Worm (Caenorhabditis elegans) whole organism, young adult: ENCODE measurements around the gene Y57G11C.41.

ENCODE experiments used
- B0261.1 ChIP-seq: sonication (generic microtip); optimal IDR thresholded peaks from 2 replicates; lab custom pipeline; 2016; ENCODE audit warnings: mild to moderate bottlenecking, missing genetic modification characterization, moderate library complexity, missing compliant biosample characterization
- F49E8.2 ChIP-seq: sonication (generic microtip); optimal IDR thresholded peaks from 3 replicates; lab custom pipeline; 2017; ENCODE audit warnings: missing genetic modification characterization, mild to moderate bottlenecking, missing compliant biosample characterization, antibody characterized with exemption, moderate library complexity; ENCODE audit not compliant: insufficient read depth
- F55B11.4 ChIP-seq: sonication (generic microtip); optimal IDR thresholded peaks from 2 replicates; lab custom pipeline; 2016; ENCODE audit warnings: missing compliant biosample characterization, missing genetic modification characterization, borderline replicate concordance; ENCODE audit not compliant: insufficient read depth
- F57A8.1 ChIP-seq: fragments of 200-800 bp; sonication (Bioruptor generic); optimal IDR thresholded peaks from 2 replicates; lab custom pipeline; 2018; ENCODE audit warnings: mild to moderate bottlenecking, missing genetic modification characterization, moderate library complexity, missing compliant biosample characterization
- Y95B8A.8 ChIP-seq: fragments of 200-800 bp; sonication (Bioruptor generic); IDR thresholded peaks from 2 replicates; pipeline ENCODE4 v1.3.6; 2022; ENCODE audit warnings: missing genetic modification reagents, missing genetic modification characterization, missing compliant biosample characterization
- akir-1 ChIP-seq: fragments of 200-800 bp; sonication (Bioruptor generic); optimal IDR thresholded peaks from 2 replicates; lab custom pipeline; 2018; ENCODE audit warnings: mild to moderate bottlenecking, missing genetic modification characterization, moderate library complexity, missing compliant biosample characterization
- aptf-2 ChIP-seq: fragments of 200-800 bp; sonication (Bioruptor generic); conservative IDR thresholded peaks from 2 replicates; pipeline ENCODE4 v1.3.6; 2022; ENCODE audit warnings: missing genetic modification reagents, missing genetic modification characterization, missing compliant biosample characterization
- attf-6 ChIP-seq: fragments of 200-800 bp; sonication (Bioruptor generic); IDR thresholded peaks from 2 replicates; pipeline ENCODE4 v1.3.6; 2022; ENCODE audit warnings: missing genetic modification reagents, missing genetic modification characterization, missing compliant biosample characterization
- bed-1 ChIP-seq: fragments of 200-800 bp; sonication (Bioruptor generic); IDR thresholded peaks from 2 replicates; pipeline ENCODE4 v1.3.6; 2022; ENCODE audit warnings: missing genetic modification reagents, missing genetic modification characterization, missing compliant biosample characterization
- bed-2 ChIP-seq: fragments of 200-800 bp; sonication (Bioruptor generic); IDR thresholded peaks from 2 replicates; pipeline ENCODE4 v1.3.6; 2022; ENCODE audit warnings: missing genetic modification reagents, missing genetic modification characterization, missing compliant biosample characterization
- ceh-58 ChIP-seq: fragments of 200-800 bp; sonication (Bioruptor generic); IDR thresholded peaks from 2 replicates; pipeline ENCODE4 v1.3.6; 2022; ENCODE audit warnings: missing genetic modification characterization, missing compliant biosample characterization
- hlh-26 ChIP-seq: fragments of 200-800 bp; sonication (Bioruptor generic); conservative IDR thresholded peaks from 2 replicates; pipeline ENCODE4 v1.3.6; 2022; ENCODE audit warnings: missing genetic modification reagents, missing genetic modification characterization, missing compliant biosample characterization
- hrde-1 ChIP-seq: sonication (generic microtip); optimal IDR thresholded peaks from 2 replicates; lab custom pipeline; 2016; ENCODE audit warnings: missing genetic modification characterization, mild to moderate bottlenecking, missing compliant biosample characterization, moderate library complexity, missing genotype, missing genetic modification reagents, borderline replicate concordance
- let-526 ChIP-seq: fragments of 200-800 bp; sonication (Bioruptor generic); IDR thresholded peaks from 2 replicates; pipeline ENCODE4 v1.3.6; 2022; ENCODE audit warnings: missing genetic modification reagents, missing genetic modification characterization, missing compliant biosample characterization
- lir-1 ChIP-seq: fragments of 200-800 bp; sonication (Bioruptor generic); conservative IDR thresholded peaks from 2 replicates; pipeline ENCODE4 v1.3.6; 2022; ENCODE audit warnings: missing genetic modification reagents, missing genetic modification characterization, missing compliant biosample characterization
- mel-28 ChIP-seq: sonication (generic microtip); optimal IDR thresholded peaks from 2 replicates; lab custom pipeline; 2016; ENCODE audit warnings: borderline replicate concordance, mild to moderate bottlenecking, missing genetic modification characterization, missing compliant biosample characterization
- mes-4 ChIP-seq: sonication (generic microtip); optimal IDR thresholded peaks from 2 replicates; lab custom pipeline; 2016; ENCODE audit warnings: missing genotype, missing genetic modification characterization, missing compliant biosample characterization
- nfya-1 ChIP-seq: sonication (generic microtip); optimal IDR thresholded peaks from 2 replicates; lab custom pipeline; 2017; ENCODE audit warnings: antibody characterized with exemption, missing compliant biosample characterization, missing genetic modification characterization, borderline replicate concordance; ENCODE audit not compliant: insufficient read depth
- nhr-120 ChIP-seq: fragments of 200-800 bp; sonication (Bioruptor generic); IDR thresholded peaks from 2 replicates; pipeline ENCODE4 v1.3.6; 2022; ENCODE audit warnings: missing genetic modification characterization, missing compliant biosample characterization
- pha-4 ChIP-seq: fragments of 150-350 bp; sonication (generic microtip); optimal IDR thresholded peaks from 2 replicates; lab custom pipeline; 2014; ENCODE audit warnings: missing biosample characterization, missing genetic modification reagents, missing genetic modification characterization
- repo-1 ChIP-seq: sonication (generic microtip); optimal IDR thresholded peaks from 2 replicates; lab custom pipeline; 2017; ENCODE audit warnings: mild to moderate bottlenecking, missing genetic modification characterization, missing compliant biosample characterization
- rpc-1 ChIP-seq, 2 experiments: fragments of 150-350 bp in 1 of 2; sonication (generic microtip) in 1 of 2; optimal IDR thresholded peaks; 2 replicates each; lab custom pipeline; 2014 to 2018; ENCODE audit warnings: missing biosample characterization in 1 of 2, missing genetic modification characterization in 1 of 2, missing genetic modification reagents in 1 of 2, missing genotype in 1 of 2
- snpc-1.3 ChIP-seq: sonication (generic microtip); optimal IDR thresholded peaks from 2 replicates; lab custom pipeline; 2017; ENCODE audit warnings: missing genetic modification characterization, mild to moderate bottlenecking, missing compliant biosample characterization, antibody characterized with exemption, moderate library complexity, missing genotype, missing genetic modification reagents; ENCODE audit not compliant: insufficient read depth
- snpc-4 ChIP-seq, 5 experiments: fragments of 150-350 bp in 1 of 5; sonication (generic microtip) in 4 of 5; optimal IDR thresholded peaks; 2 replicates each; lab custom pipeline; 2014 to 2018; ENCODE audit warnings: missing genetic modification characterization in 5 of 5, missing biosample characterization in 3 of 5, antibody characterized with exemption in 2 of 5, mild to moderate bottlenecking in 2 of 5, missing compliant biosample characterization in 2 of 5, missing genotype in 2 of 5, moderate library complexity in 2 of 5, missing genetic modification reagents in 1 of 5
- somi-1 ChIP-seq: fragments of 200-800 bp; sonication (Bioruptor generic); optimal IDR thresholded peaks from 2 replicates; lab custom pipeline; 2018; ENCODE audit warnings: mild to moderate bottlenecking, missing genetic modification characterization, missing compliant biosample characterization
- xnd-1 ChIP-seq: sonication (generic microtip); optimal IDR thresholded peaks from 2 replicates; lab custom pipeline; 2016; ENCODE audit warnings: missing genotype, missing genetic modification reagents, missing genetic modification characterization, missing compliant biosample characterization
- zfh-2 ChIP-seq: fragments of 200-800 bp; sonication (Bioruptor generic); conservative IDR thresholded peaks from 2 replicates; pipeline ENCODE4 v1.3.6; 2022; ENCODE audit warnings: missing genetic modification reagents, missing genetic modification characterization, missing compliant biosample characterization
- ztf-22 ChIP-seq: fragments of 200-800 bp; sonication (Bioruptor generic); optimal IDR thresholded peaks from 2 replicates; lab custom pipeline; 2018; ENCODE audit warnings: mild to moderate bottlenecking, missing genetic modification characterization, moderate library complexity, missing compliant biosample characterization
- ztf-25 ChIP-seq: fragments of 200-800 bp; sonication (Bioruptor generic); IDR thresholded peaks from 2 replicates; pipeline ENCODE4 v1.3.6; 2022; ENCODE audit warnings: missing genetic modification reagents, missing genetic modification characterization, missing compliant biosample characterization
- ztf-26 ChIP-seq: sonication (generic microtip); optimal IDR thresholded peaks from 2 replicates; lab custom pipeline; 2017; ENCODE audit warnings: missing genetic modification characterization, missing compliant biosample characterization

The Y57G11C.41 gene

DNA sequence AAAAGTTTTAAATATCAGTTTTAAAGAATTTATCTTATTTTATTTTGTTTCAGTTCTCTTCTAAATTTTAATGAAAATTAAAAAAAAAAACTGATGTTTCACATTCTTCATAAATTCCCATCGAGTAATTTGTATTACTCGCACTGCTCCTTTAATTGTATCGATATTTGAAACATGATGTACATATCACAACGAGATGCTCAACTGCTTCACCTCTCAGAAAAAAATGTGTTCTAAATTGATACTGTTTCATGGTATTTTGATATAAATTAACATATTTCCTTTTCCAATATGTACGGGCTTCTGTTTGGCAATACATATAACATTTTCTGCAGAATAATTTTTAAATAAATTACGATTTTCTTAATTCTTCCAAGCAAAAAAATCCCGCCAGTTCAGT is 18.5 kb downstream of the Y57G11C.41 start:
- TF ChIP-seq attf-6 (GFP tag; lab: Robert Waterston, UW) (peak; percentile 68; the same call in 1 of the 2 replicates), snpc-4 (GFP tag; optimal IDR thresholded peaks at IDR 0.05; lab: Kevin White, UChicago) (no peak), snpc-4 (tag; optimal IDR thresholded peaks at IDR 0.05; lab: Kevin White, UChicago) (peak in 2 of 4 experiments; percentile 55 to 56), B0261.1 (tag; lab: Kevin White, UChicago) (no peak)

DNA sequence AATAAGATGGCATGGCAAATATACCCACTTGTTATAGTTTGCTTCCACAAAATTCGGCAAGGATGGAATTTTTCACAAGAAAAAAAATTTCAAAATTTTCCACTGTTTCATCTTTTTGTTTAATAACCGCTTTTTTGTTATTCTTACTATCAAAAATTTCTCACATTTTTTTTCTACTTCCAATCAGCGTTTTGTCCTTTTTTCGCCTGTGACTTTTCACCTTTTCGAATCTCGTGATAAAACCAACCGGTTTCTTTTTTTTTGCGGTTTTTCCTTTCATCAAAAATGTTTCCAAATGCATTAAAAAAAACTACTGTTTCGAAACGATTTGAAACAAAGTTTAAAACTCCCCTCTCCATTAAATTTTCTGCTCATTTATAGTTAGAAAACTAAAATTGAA is 27.1 kb downstream of the Y57G11C.41 start:
- TF ChIP-seq snpc-4 (GFP tag; optimal IDR thresholded peaks at IDR 0.05; lab: Kevin White, UChicago) (no peak), snpc-4 (tag; optimal IDR thresholded peaks at IDR 0.05; lab: Kevin White, UChicago) (peak in 2 of 4 experiments; percentile 57 to 63), ztf-25 (GFP tag; lab: Robert Waterston, UW) (no peak)

DNA sequence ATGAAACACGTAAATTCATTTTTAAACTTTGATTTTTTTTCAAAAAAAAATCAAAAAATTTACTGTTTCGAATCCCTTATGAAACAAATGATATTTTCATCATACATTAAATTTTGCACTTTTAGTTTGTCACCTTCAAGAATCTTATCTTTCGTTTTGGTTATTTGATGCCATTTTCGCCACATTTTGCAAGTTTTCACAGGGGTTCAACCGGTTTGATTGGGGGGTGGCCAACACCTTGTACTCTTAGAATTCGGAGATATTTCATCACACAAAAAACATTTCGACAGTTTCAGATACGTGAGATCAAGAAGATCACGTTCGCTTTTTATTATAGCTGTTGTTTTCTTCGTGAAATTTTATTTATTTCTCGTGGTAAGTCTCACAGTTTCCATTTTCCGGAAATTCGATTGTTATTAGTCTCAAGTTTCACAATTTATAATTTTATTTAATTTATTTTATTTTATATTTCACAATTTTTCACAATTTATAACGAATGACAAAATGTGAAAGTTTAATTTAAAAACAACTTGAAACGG is 29.0 kb downstream of the Y57G11C.41 start, which contains the start of gene Y57G11C.31:
Y57G11C.31 (plus strand) TSS at position 276 of the 539 bp plus-strand sequence.
- TF ChIP-seq rpc-1 (optimal IDR thresholded peaks at IDR 0.05; lab: Kevin White, UChicago) (no peak), rpc-1 (tag; optimal IDR thresholded peaks at IDR 0.05; lab: Kevin White, UChicago) (no peak), snpc-4 (GFP tag; optimal IDR thresholded peaks at IDR 0.05; lab: Kevin White, UChicago) (no peak), snpc-4 (tag; optimal IDR thresholded peaks at IDR 0.05; lab: Kevin White, UChicago) (peak in 1 of 4 experiments; percentile 46)

DNA sequence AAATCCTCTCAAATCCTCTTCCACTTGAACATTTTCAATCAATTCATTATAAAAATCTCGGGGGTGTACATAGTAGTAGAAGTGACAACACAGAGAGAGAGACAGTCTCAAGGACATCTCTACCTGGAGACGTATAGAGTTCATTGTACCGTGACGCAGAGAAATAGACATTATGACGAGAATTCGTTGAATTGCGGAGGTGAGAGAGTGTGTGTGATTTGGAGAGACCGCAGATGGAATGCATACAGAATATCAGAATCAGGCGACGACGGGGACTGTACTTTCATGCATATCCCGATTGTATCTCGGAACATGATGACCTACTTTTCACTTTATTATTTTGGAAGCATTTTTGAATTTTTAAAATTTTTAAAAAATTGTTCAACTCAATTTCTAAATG is 30.4 kb downstream of the Y57G11C.41 start:
- TF ChIP-seq hlh-26: no peak
- no peak for TF ChIP-seq lir-1
- TF ChIP-seq nfya-1 (tag; lab: Kevin White, UChicago): no peak
- TF ChIP-seq somi-1 (GFP tag; lab: Kevin White, UChicago): no peak
- TF ChIP-seq Y95B8A.8: no peak
- no peak for TF ChIP-seq F57A8.1 (GFP tag; lab: Kevin White, UChicago)
- TF ChIP-seq ztf-26: no peak
- no peak for TF ChIP-seq bed-1 (GFP tag; lab: Robert Waterston, UW)

DNA sequence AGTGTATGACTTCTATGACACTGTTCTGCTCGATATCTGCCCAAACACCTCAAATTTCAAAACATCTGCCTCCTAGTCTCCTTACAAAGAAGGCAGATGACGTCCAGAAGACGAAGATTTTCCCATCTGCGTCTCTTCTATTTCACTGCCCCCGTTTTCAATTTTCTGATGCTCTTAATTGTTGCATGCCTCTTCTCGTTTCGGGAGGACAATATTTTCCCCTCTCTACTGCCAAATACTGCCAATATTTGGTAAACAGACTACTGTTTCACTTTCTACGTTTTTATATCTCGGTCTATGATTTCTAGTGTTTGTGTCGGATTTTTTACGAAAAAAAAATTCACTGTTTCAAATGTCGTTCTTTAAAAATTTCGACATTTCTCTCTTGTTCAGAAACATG is 44.8 kb downstream of the Y57G11C.41 start:
- TF ChIP-seq F55B11.4 (no peak), bed-2 (GFP tag; lab: Robert Waterston, UW) (no peak), akir-1 (no peak), hrde-1 (tag; lab: Kevin White, UChicago) (no peak), ztf-22 (GFP tag; lab: Kevin White, UChicago) (no peak), mel-28 (tag; lab: Kevin White, UChicago) (no peak), aptf-2 (GFP tag; lab: Robert Waterston, UW) (no peak), F49E8.2 (tag; lab: Kevin White, UChicago) (no peak), attf-6 (GFP tag; lab: Robert Waterston, UW) (no peak), xnd-1 (no peak), snpc-1.3 (tag; lab: Kevin White, UChicago) (no peak), repo-1 (tag; lab: Kevin White, UChicago) (no peak), let-526 (GFP tag; lab: Robert Waterston, UW) (no peak), nfya-1 (tag; lab: Kevin White, UChicago) (no peak), ceh-58 (no peak), mes-4 (no peak), nhr-120 (GFP tag; lab: Robert Waterston, UW) (no peak), rpc-1 (optimal IDR thresholded peaks at IDR 0.05; lab: Kevin White, UChicago) (no peak), rpc-1 (tag; optimal IDR thresholded peaks at IDR 0.05; lab: Kevin White, UChicago) (no peak), zfh-2 (no peak), pha-4 (tag; lab: Kevin White, UChicago) (no peak)
